Worm (Caenorhabditis elegans) whole organism, L3 larva: ENCODE measurements around the gene C16D9.8.

Source experiments
- egl-5 ChIP-seq: fragments of 150-350 bp; optimal IDR thresholded peaks from 2 replicates; lab custom pipeline; 2017; ENCODE audit warnings: missing biosample characterization, missing genetic modification reagents, missing genetic modification characterization, inconsistent platforms
- nhr-43 ChIP-seq: sonication (generic microtip); optimal IDR thresholded peaks from 2 replicates; lab custom pipeline; 2016; ENCODE audit warnings: mild to moderate bottlenecking, missing genetic modification characterization, missing compliant biosample characterization; ENCODE audit not compliant: poor library complexity, severe bottlenecking
- nhr-76 ChIP-seq: fragments of 150-350 bp; sonication (generic microtip); optimal IDR thresholded peaks from 5 replicates; lab custom pipeline; 2014; ENCODE audit warnings: missing biosample characterization, missing genetic modification characterization

- TF ChIP-seq egl-5 (tag; lab: Kevin White, UChicago): no peak
- TF ChIP-seq nhr-43: no peak
- TF ChIP-seq nhr-76: no peak
Measured at ce11 chrV:8263466-8263865, at the start of gene C16D9.8.
